Worm (Caenorhabditis elegans): ENCODE measurements around the gene ZC239.16.

DNA sequence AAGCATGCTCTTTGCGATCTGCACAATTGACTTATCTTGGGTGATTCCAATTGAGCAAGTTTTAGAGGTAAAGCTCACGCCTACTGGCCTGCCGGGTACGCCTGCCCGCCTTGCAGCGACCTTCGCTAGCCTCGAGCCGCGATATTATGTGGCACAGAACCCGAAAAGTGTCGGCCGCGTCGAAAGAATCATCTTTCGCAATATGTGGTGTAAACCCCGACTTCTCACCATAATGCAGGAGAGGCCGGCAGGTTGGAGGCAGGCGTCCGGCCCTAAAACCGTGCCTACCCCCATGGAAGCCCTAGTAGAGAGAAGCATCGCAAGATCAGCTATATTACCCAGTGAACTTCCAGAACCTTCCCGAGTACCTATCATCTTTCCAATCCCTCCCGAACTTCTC is 39.3 kb downstream of the ZC239.16 start:
- TF ChIP-seq unc-130 (GFP tag; optimal IDR thresholded peaks at IDR 0.05): no peak
- no peak for TF ChIP-seq spr-3 (GFP tag; optimal IDR thresholded peaks at IDR 0.05)
- no peak for TF ChIP-seq zfp-3 (GFP tag; conservative IDR thresholded peaks at IDR 0.05)
- no peak for TF ChIP-seq nhr-6 (tag; optimal IDR thresholded peaks at IDR 0.05)
- no peak for TF ChIP-seq nhr-77 (tag; optimal IDR thresholded peaks at IDR 0.05)
- TF ChIP-seq D1046.2 (GFP tag; IDR thresholded peaks at IDR 0.05): no peak
- TF ChIP-seq pha-4 (GFP tag; IDR thresholded peaks at IDR 0.05): no peak
- TF ChIP-seq pha-4 (tag; optimal IDR thresholded peaks at IDR 0.05): no peak
- TF ChIP-seq daf-8 (GFP tag; IDR thresholded peaks at IDR 0.05): no peak
- TF ChIP-seq gei-8 (GFP tag; optimal IDR thresholded peaks at IDR 0.05): no peak
- no peak for TF ChIP-seq lir-3 (tag; optimal IDR thresholded peaks at IDR 0.05)
- TF ChIP-seq T20F7.1 (GFP tag; optimal IDR thresholded peaks at IDR 0.05): no peak
- no peak for TF ChIP-seq unc-39 (tag; optimal IDR thresholded peaks at IDR 0.05)

All from whole organism, L4 larva.